Fruit fly (Drosophila melanogaster) whole organism, embryonic: ENCODE results near the gene CG17768.
A peak's percentile ranks its signal among the peaks of the same experiment; 100 is the strongest.

Experiments
- Abd-B ChIP-seq: fragments of 200-800 bp; sonication (Bioruptor generic); optimal IDR thresholded peaks from 2 replicates; lab custom pipeline; 2018; ENCODE audit warnings: missing biosample characterization, mild to moderate bottlenecking, missing genetic modification characterization, moderate library complexity
- Ada2b ChIP-seq: fragments of 200-800 bp; sonication (Bioruptor generic); IDR thresholded peaks from 2 replicates; pipeline ENCODE4 v1.3.6; 2022; ENCODE audit warnings: missing biosample characterization, missing genetic modification characterization
- Asciz ChIP-seq: fragments of 200-800 bp; sonication (Bioruptor generic); optimal IDR thresholded peaks from 2 replicates; lab custom pipeline; 2017; ENCODE audit warnings: missing biosample characterization, mild to moderate bottlenecking, missing genetic modification characterization, missing genetic modification reagents
- Blimp-1 ChIP-seq: fragments of 200-800 bp; sonication (Bioruptor generic); optimal IDR thresholded peaks from 3 replicates; lab custom pipeline; 2018; ENCODE audit warnings: missing biosample characterization, missing genetic modification characterization, mild to moderate bottlenecking, moderate library complexity, missing genetic modification reagents
- CG10565 ChIP-seq: fragments of 200-800 bp; sonication (Bioruptor generic); optimal IDR thresholded peaks from 3 replicates; lab custom pipeline; 2016; ENCODE audit warnings: missing biosample characterization, mild to moderate bottlenecking, missing genetic modification characterization
- CG10654 ChIP-seq: fragments of 200-800 bp; sonication (Bioruptor generic); optimal IDR thresholded peaks from 2 replicates; lab custom pipeline; 2016; ENCODE audit warnings: missing biosample characterization, missing genetic modification characterization
- CG1233 ChIP-seq: fragments of 200-800 bp; sonication (Bioruptor generic); optimal IDR thresholded peaks from 4 replicates; lab custom pipeline; 2018; ENCODE audit warnings: missing biosample characterization, mild to moderate bottlenecking, missing genetic modification characterization
- CG13296 ChIP-seq: fragments of 200-800 bp; sonication (Bioruptor generic); optimal IDR thresholded peaks from 3 replicates; lab custom pipeline; 2018; ENCODE audit warnings: missing biosample characterization, mild to moderate bottlenecking, missing genetic modification characterization
- CG14014 ChIP-seq: fragments of 200-800 bp; sonication (Bioruptor generic); IDR thresholded peaks from 2 replicates; pipeline ENCODE4 v1.3.6; 2022; ENCODE audit warnings: missing biosample characterization, missing genetic modification characterization
- CG17912 ChIP-seq: fragments of 200-800 bp; sonication (Bioruptor generic); optimal IDR thresholded peaks from 2 replicates; lab custom pipeline; 2018; ENCODE audit warnings: missing biosample characterization, mild to moderate bottlenecking, missing genetic modification characterization
- CG18476 ChIP-seq: fragments of 200-800 bp; sonication (Bioruptor generic); optimal IDR thresholded peaks from 2 replicates; lab custom pipeline; 2016; ENCODE audit warnings: missing biosample characterization, mild to moderate bottlenecking, missing genetic modification characterization
- CG2129 ChIP-seq: fragments of 200-800 bp; sonication (Bioruptor generic); IDR thresholded peaks from 2 replicates; pipeline ENCODE4 v1.3.6; 2022; ENCODE audit warnings: missing biosample characterization, missing genetic modification characterization; ENCODE audit not compliant: partially characterized antibody
- CG31365 ChIP-seq: fragments of 200-800 bp; sonication (Bioruptor generic); optimal IDR thresholded peaks from 2 replicates; lab custom pipeline; 2018; ENCODE audit warnings: missing biosample characterization, mild to moderate bottlenecking, missing genetic modification characterization
- CG34224 ChIP-seq: fragments of 200-800 bp; sonication (Bioruptor generic); IDR thresholded peaks from 3 replicates; pipeline ENCODE4 v1.3.6; 2022; ENCODE audit warnings: missing biosample characterization, missing genetic modification characterization; ENCODE audit not compliant: partially characterized antibody
- CG6683 ChIP-seq: fragments of 200-800 bp; sonication (Bioruptor generic); optimal IDR thresholded peaks from 2 replicates; lab custom pipeline; 2017; ENCODE audit warnings: missing biosample characterization, mild to moderate bottlenecking, missing genetic modification characterization, missing genetic modification reagents
- CG7987 ChIP-seq: fragments of 200-800 bp; sonication (Bioruptor generic); optimal IDR thresholded peaks from 2 replicates; lab custom pipeline; 2018; ENCODE audit warnings: missing biosample characterization, mild to moderate bottlenecking, missing genetic modification characterization, moderate library complexity
- CHES-1-like ChIP-seq: fragments of 200-800 bp; sonication (Bioruptor generic); optimal IDR thresholded peaks from 2 replicates; lab custom pipeline; 2016; ENCODE audit warnings: missing biosample characterization, missing genetic modification characterization
- Elba2 ChIP-seq: fragments of 200-800 bp; sonication (Bioruptor generic); optimal IDR thresholded peaks from 3 replicates; lab custom pipeline; 2016; ENCODE audit warnings: missing biosample characterization, missing genetic modification characterization
- Ets65A ChIP-seq: fragments of 200-800 bp; sonication (Bioruptor generic); peaks from one replicate; lab custom pipeline; 2016; ENCODE audit warnings: missing biosample characterization, missing genetic modification characterization
- Ets97D ChIP-seq: fragments of 200-800 bp; sonication (Bioruptor generic); optimal IDR thresholded peaks from 3 replicates; lab custom pipeline; 2016; ENCODE audit warnings: missing biosample characterization, missing genetic modification characterization
- Fer1 ChIP-seq: fragments of 200-800 bp; sonication (Bioruptor generic); optimal IDR thresholded peaks from 2 replicates; lab custom pipeline; 2017; ENCODE audit warnings: missing biosample characterization, mild to moderate bottlenecking, missing genetic modification characterization
- H2.0 ChIP-seq: fragments of 200-800 bp; sonication (Bioruptor generic); IDR thresholded peaks from 2 replicates; pipeline ENCODE4 v1.3.6; 2022; ENCODE audit warnings: missing biosample characterization, missing genetic modification characterization
- MESR4 ChIP-seq: fragments of 200-800 bp; sonication (Bioruptor generic); optimal IDR thresholded peaks from 2 replicates; lab custom pipeline; 2018; ENCODE audit warnings: missing biosample characterization, mild to moderate bottlenecking, missing genetic modification characterization, moderate library complexity
- Med ChIP-seq: fragments of 200-800 bp; sonication (Bioruptor generic); peaks from one replicate; lab custom pipeline; 2016; ENCODE audit warnings: missing biosample characterization, missing genetic modification characterization, mild to moderate bottlenecking, inconsistent platforms, moderate library complexity
- Mes4 ChIP-seq: fragments of 200-800 bp; sonication (Bioruptor generic); optimal IDR thresholded peaks from 2 replicates; lab custom pipeline; 2016; ENCODE audit warnings: missing biosample characterization, missing genetic modification characterization
- Sin3A ChIP-seq: fragments of >200 bp; optimal IDR thresholded peaks from 2 replicates; lab custom pipeline; 2018
- Spps ChIP-seq: fragments of 200-800 bp; sonication (Bioruptor generic); optimal IDR thresholded peaks from 2 replicates; lab custom pipeline; 2018; ENCODE audit warnings: missing biosample characterization, mild to moderate bottlenecking, missing genetic modification characterization
- bbx ChIP-seq: fragments of 200-800 bp; sonication (Bioruptor generic); IDR thresholded peaks from 2 replicates; pipeline ENCODE4 v1.3.6; 2022; ENCODE audit warnings: missing biosample characterization, missing genetic modification characterization; ENCODE audit not compliant: partially characterized antibody
- cato ChIP-seq: fragments of 200-800 bp; sonication (Bioruptor generic); optimal IDR thresholded peaks from 2 replicates; lab custom pipeline; 2016; ENCODE audit warnings: missing biosample characterization, missing genetic modification characterization, borderline replicate concordance
- caup ChIP-seq: fragments of 200-800 bp; sonication (Bioruptor generic); optimal IDR thresholded peaks from 3 replicates; lab custom pipeline; 2017; ENCODE audit warnings: missing biosample characterization, mild to moderate bottlenecking, missing genetic modification characterization, moderate library complexity; ENCODE audit not compliant: severe bottlenecking
- corto ChIP-seq: fragments of 200-800 bp; sonication (Bioruptor generic); optimal IDR thresholded peaks from 2 replicates; lab custom pipeline; 2016; ENCODE audit warnings: missing biosample characterization, mild to moderate bottlenecking, missing genetic modification characterization, moderate library complexity
- dati ChIP-seq: fragments of 200-800 bp; sonication (Bioruptor generic); IDR thresholded peaks from 2 replicates; pipeline ENCODE4 v1.3.6; 2022; ENCODE audit warnings: missing biosample characterization, missing genetic modification characterization
- eve ChIP-seq, 2 experiments: fragments of >200 bp; optimal IDR thresholded peaks; 2 replicates each; lab custom pipeline; 2017; ENCODE audit warnings: missing biosample characterization in 2 of 2, missing genetic modification characterization in 2 of 2
- hkb ChIP-seq, 2 experiments: fragments of 200-800 bp in 1 of 2; fragments of >200 bp in 1 of 2; sonication (Bioruptor generic) in 1 of 2; IDR thresholded peaks in 1 of 2; optimal IDR thresholded peaks in 1 of 2; 2 replicates each; pipeline versions ENCODE4 v1.3.6 to Lab custom; 2017 to 2022; ENCODE audit warnings: missing biosample characterization in 1 of 2, missing genetic modification characterization in 1 of 2
- odd ChIP-seq: fragments of 200-800 bp; sonication (Bioruptor generic); optimal IDR thresholded peaks from 2 replicates; lab custom pipeline; 2017; ENCODE audit warnings: missing biosample characterization, mild to moderate bottlenecking, missing genetic modification characterization
- onecut ChIP-seq: fragments of 200-800 bp; sonication (Bioruptor generic); IDR thresholded peaks from 2 replicates; pipeline ENCODE4 v1.3.6; 2022; ENCODE audit warnings: missing biosample characterization, missing genetic modification characterization
- pan ChIP-seq, 4 experiments: fragments of >200 bp in 3 of 4; fragments of 200-800 bp in 1 of 4; sonication (Bioruptor generic) in 1 of 4; optimal IDR thresholded peaks in 3 of 4; IDR thresholded peaks in 1 of 4; 2 replicates each; pipeline versions ENCODE4 v1.3.6 to Lab custom; 2017 to 2022; ENCODE audit warnings: missing biosample characterization in 2 of 4, missing genetic modification characterization in 2 of 4, mixed read lengths in 1 of 4
- row ChIP-seq: fragments of 200-800 bp; sonication (Bioruptor generic); IDR thresholded peaks from 3 replicates; pipeline ENCODE4 v1.3.6; 2022; ENCODE audit warnings: missing biosample characterization, missing genetic modification characterization
- sens ChIP-seq: fragments of 200-800 bp; sonication (Bioruptor generic); peaks from one replicate; lab custom pipeline; 2016; ENCODE audit warnings: missing biosample characterization, missing genetic modification characterization
- sim ChIP-seq: fragments of 200-800 bp; sonication (Bioruptor generic); IDR thresholded peaks from 2 replicates; pipeline ENCODE4 v1.3.6; 2022; ENCODE audit warnings: missing biosample characterization, missing genetic modification characterization
- slbo ChIP-seq: fragments of 200-800 bp; sonication (Bioruptor generic); IDR thresholded peaks from 2 replicates; pipeline ENCODE4 v1.3.6; 2022; ENCODE audit warnings: missing biosample characterization, missing genetic modification characterization
- stwl ChIP-seq: fragments of 200-800 bp; sonication (Bioruptor generic); optimal IDR thresholded peaks from 3 replicates; lab custom pipeline; 2018; ENCODE audit warnings: missing biosample characterization, mild to moderate bottlenecking, missing genetic modification characterization, moderate library complexity
- tll ChIP-seq, 2 experiments: fragments of 200-800 bp in 1 of 2; fragments of >200 bp in 1 of 2; sonication (Bioruptor generic) in 1 of 2; optimal IDR thresholded peaks; 2 replicates each; lab custom pipeline; 2017 to 2019; ENCODE audit warnings: missing biosample characterization in 2 of 2, missing genetic modification characterization in 2 of 2, mild to moderate bottlenecking in 1 of 2, moderate library complexity in 1 of 2
- unc-4 ChIP-seq: fragments of 200-800 bp; sonication (Bioruptor generic); IDR thresholded peaks from 2 replicates; pipeline ENCODE4 v1.3.6; 2022; ENCODE audit warnings: missing biosample characterization, missing genetic modification characterization; ENCODE audit not compliant: partially characterized antibody
- unpg ChIP-seq: fragments of 200-800 bp; sonication (Bioruptor generic); optimal IDR thresholded peaks from 3 replicates; lab custom pipeline; 2018; ENCODE audit warnings: missing biosample characterization, mild to moderate bottlenecking, missing genetic modification characterization, moderate library complexity
- wor ChIP-seq: fragments of 200-800 bp; sonication (Bioruptor generic); IDR thresholded peaks from 2 replicates; pipeline ENCODE4 v1.3.6; 2022; ENCODE audit warnings: missing biosample characterization, missing genetic modification characterization

CG17768 gene

DNA sequence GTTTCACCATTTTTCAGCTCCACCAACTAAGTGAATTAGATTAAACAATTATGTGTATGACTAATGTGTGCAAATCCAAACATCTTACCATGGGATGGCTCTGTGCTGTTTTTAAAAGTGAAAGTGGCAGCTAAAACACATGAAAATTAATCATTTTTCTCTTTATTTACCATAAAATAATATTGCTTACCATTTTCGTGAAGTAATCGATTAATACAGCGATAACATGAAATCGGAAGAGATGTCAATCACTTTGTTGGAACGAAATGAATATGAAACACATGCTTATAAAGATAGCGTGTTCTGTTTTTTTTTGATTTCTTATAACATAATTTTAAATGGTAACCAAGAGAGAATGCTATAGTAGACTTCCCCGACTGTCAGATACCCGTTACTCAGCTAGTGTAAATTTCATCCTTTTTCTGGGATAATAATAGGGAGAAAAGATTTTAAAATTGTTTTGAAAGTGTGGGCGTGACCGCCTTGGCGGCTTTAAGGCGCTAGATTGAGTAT, 1.1 kb downstream of the CG17768 start (continued):
- no peak for TF ChIP-seq CG6683 (GFP tag; lab: Kevin White, UChicago)

DNA sequence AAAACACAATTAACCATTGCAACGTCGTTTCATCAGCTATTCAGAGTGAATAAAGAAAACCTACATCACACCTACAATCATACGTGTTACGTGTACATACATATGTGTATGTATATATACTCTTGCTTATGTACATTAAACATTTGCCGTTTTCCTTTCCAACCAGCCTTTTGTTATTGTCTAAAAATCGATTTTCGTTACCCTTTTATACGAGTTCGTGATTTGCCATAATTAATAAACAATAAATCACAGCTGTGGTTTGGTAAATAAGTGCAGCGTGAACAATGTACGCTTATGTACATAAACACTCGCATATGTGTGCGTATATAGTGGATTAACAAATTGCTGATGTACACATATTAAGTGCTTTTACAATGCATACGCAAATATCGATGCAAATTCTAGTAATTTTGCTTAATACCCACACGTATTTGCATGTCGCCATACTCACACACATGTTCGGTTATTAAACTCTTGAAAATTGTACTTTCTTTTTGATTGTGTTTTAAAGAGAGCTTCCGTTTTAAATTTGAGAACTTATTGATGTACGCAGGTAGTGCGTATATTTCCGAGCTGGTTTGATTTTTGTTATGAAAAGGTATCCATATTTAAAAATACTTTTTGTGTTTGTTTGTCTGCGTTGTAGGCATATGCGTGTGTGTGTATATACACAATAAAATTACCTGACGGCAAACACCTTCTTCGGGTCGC, 8.0 kb downstream of the CG17768 start:
- TF ChIP-seq wor (GFP tag; lab: Robert Waterston, UW) = no peak
- TF ChIP-seq sim (GFP tag; lab: Robert Waterston, UW) = no peak
- TF ChIP-seq Spps (tag; lab: Kevin White, UChicago) = no peak
- TF ChIP-seq CG17912 (GFP tag; lab: Kevin White, UChicago) = no peak
- TF ChIP-seq Med (GFP tag; lab: Kevin White, UChicago) = peak; percentile 70
- TF ChIP-seq pan (optimal IDR thresholded peaks at IDR 0.05; lab: Kevin White, UChicago) = no peak
- TF ChIP-seq pan (GFP tag; optimal IDR thresholded peaks at IDR 0.05 in 1 of 2, IDR thresholded peaks at IDR 0.05 in 1 of 2) = no peak
- no peak for TF ChIP-seq CG10654 (GFP tag; lab: Kevin White, UChicago)
- TF ChIP-seq CHES-1-like (GFP tag; lab: Kevin White, UChicago) = no peak
- no peak for TF ChIP-seq bbx
- peak; percentile 60 for TF ChIP-seq CG13296 (GFP tag; lab: Kevin White, UChicago)
- TF ChIP-seq MESR4 (GFP tag; lab: Kevin White, UChicago) = peak; percentile 70
- TF ChIP-seq Ets65A (GFP tag; lab: Kevin White, UChicago) = no peak
- no peak for TF ChIP-seq stwl
- peak; percentile 61 for TF ChIP-seq CG7987 (GFP tag; lab: Kevin White, UChicago)
- no peak for TF ChIP-seq CG18476
- TF ChIP-seq Mes4 = no peak
- no peak for TF ChIP-seq CG34224 (GFP tag; lab: Robert Waterston, UW)
- TF ChIP-seq CG2129 (GFP tag; lab: Robert Waterston, UW) = no peak
- TF ChIP-seq caup (GFP tag; lab: Kevin White, UChicago) = no peak
- peak; percentile 80 for TF ChIP-seq sens (GFP tag; lab: Kevin White, UChicago)
- TF ChIP-seq Asciz = peak; percentile 24
- TF ChIP-seq tll (GFP tag; optimal IDR thresholded peaks at IDR 0.05; lab: Kevin White, UChicago) = peak in 1 of 2 experiments; percentile 30
- TF ChIP-seq CG1233 = peak; percentile 1
- TF ChIP-seq cato (GFP tag; lab: Kevin White, UChicago) = no peak
- no peak for TF ChIP-seq CG10565 (GFP tag; lab: Kevin White, UChicago)
- peak; percentile 27; the same call in 1 of the 2 replicates for TF ChIP-seq CG14014 (GFP tag; lab: Robert Waterston, UW)
- no peak for TF ChIP-seq Elba2 (GFP tag; lab: Kevin White, UChicago)
- TF ChIP-seq corto = peak; percentile 9
- TF ChIP-seq dati = no peak
- no peak for TF ChIP-seq Ets97D (GFP tag; lab: Kevin White, UChicago)
- no peak for TF ChIP-seq Abd-B (GFP tag; lab: Kevin White, UChicago)
- no peak for TF ChIP-seq hkb (optimal IDR thresholded peaks at IDR 0.05; lab: Kevin White, UChicago)
- no peak for TF ChIP-seq hkb (GFP tag; IDR thresholded peaks at IDR 0.05; lab: Robert Waterston, UW)
- TF ChIP-seq eve (GFP tag; optimal IDR thresholded peaks at IDR 0.05; lab: Kevin White, UChicago) = peak in 1 of 2 experiments; percentile 91
- 0 out of 2 replicates have a peak, but pooled peaks have one; percentile 6 for TF ChIP-seq unc-4 (GFP tag; lab: Robert Waterston, UW)
- TF ChIP-seq odd (GFP tag; lab: Kevin White, UChicago) = peak; percentile 56
- no peak for TF ChIP-seq Ada2b (GFP tag; lab: Robert Waterston, UW)
- no peak for TF ChIP-seq Sin3A
- no peak for TF ChIP-seq H2.0 (GFP tag; lab: Robert Waterston, UW)
- TF ChIP-seq onecut (GFP tag; lab: Robert Waterston, UW) = no peak
- TF ChIP-seq slbo (GFP tag; lab: Robert Waterston, UW) = no peak
- TF ChIP-seq CG31365 = no peak
- no peak for TF ChIP-seq Blimp-1 (GFP tag; lab: Kevin White, UChicago)
- TF ChIP-seq row (GFP tag; lab: Robert Waterston, UW) = no peak
- peak; percentile 49 for TF ChIP-seq Fer1 (GFP tag; lab: Kevin White, UChicago)
- no peak for TF ChIP-seq unpg (GFP tag; lab: Kevin White, UChicago)
